Fruit fly (Drosophila melanogaster): Measurements from ENCODE around the gene Oat.
A peak's percentile ranks its signal among the peaks of the same experiment; 100 is the strongest.

Gene Oat

dm6 chr3L:19674317-19674716 is 24.7 kb upstream of the Oat start (continued):
- peak; percentile 0 for TF ChIP-seq CG13424 (tag; optimal IDR thresholded peaks at IDR 0.05)
- TF ChIP-seq CG6689 (GFP tag; IDR thresholded peaks at IDR 0.05) = no peak
- TF ChIP-seq CG3847 (GFP tag; IDR thresholded peaks at IDR 0.05) = peak; percentile 29; the same call in 1 of the 2 replicates
- TF ChIP-seq CG31441 (GFP tag; IDR thresholded peaks at IDR 0.05) = peak; percentile 40; the same call in 1 of the 2 replicates
- TF ChIP-seq Blimp-1 (GFP tag; optimal IDR thresholded peaks at IDR 0.05) = peak; percentile 46
- TF ChIP-seq prd (optimal IDR thresholded peaks at IDR 0.05) = no peak
- TF ChIP-seq prd (GFP tag; IDR thresholded peaks at IDR 0.05) = peak; percentile 58; the same call in 2 of the 3 replicates
- TF ChIP-seq grn (GFP tag; optimal IDR thresholded peaks at IDR 0.05) = no peak
- peak; percentile 14 for TF ChIP-seq CG5245 (GFP tag; optimal IDR thresholded peaks at IDR 0.05)
- no peak for TF ChIP-seq CG14860 (GFP tag; IDR thresholded peaks at IDR 0.05; ENCODE audit: partially characterized antibody)
- TF ChIP-seq CG1529 (GFP tag; optimal IDR thresholded peaks at IDR 0.05) = peak; percentile 17
- peak; percentile 49 for TF ChIP-seq unpg (GFP tag; optimal IDR thresholded peaks at IDR 0.05)
- TF ChIP-seq tll (GFP tag; optimal IDR thresholded peaks at IDR 0.05) = no peak
- no peak for TF ChIP-seq PHDP (tag; optimal IDR thresholded peaks at IDR 0.05)
- no peak for TF ChIP-seq CG10959 (GFP tag; IDR thresholded peaks at IDR 0.05)
- TF ChIP-seq CG3407 (GFP tag; optimal IDR thresholded peaks at IDR 0.05) = peak; percentile 20
- TF ChIP-seq sens-2 (GFP tag; IDR thresholded peaks at IDR 0.05) = no peak
- TF ChIP-seq row (GFP tag; IDR thresholded peaks at IDR 0.05) = peak; percentile 38; the same call in 1 of the 3 replicates
- no peak for TF ChIP-seq CG7928 (GFP tag; optimal IDR thresholded peaks at IDR 0.05)
- peak; percentile 40 for TF ChIP-seq Xbp1 (GFP tag; optimal IDR thresholded peaks at IDR 0.05)
- no peak for TF ChIP-seq CG9797 (GFP tag; optimal IDR thresholded peaks at IDR 0.05)
- TF ChIP-seq chif (GFP tag; optimal IDR thresholded peaks at IDR 0.05) = peak; percentile 19 to 34
- TF ChIP-seq dmrt11E (tag; optimal IDR thresholded peaks at IDR 0.05) = peak; percentile 62
- peak; percentile 38 for TF ChIP-seq fd96Cb (tag; optimal IDR thresholded peaks at IDR 0.05)
- peak; percentile 37; the same call in 1 of the 2 replicates for TF ChIP-seq sisA (GFP tag; IDR thresholded peaks at IDR 0.05)
- peak; percentile 34; the same call in 1 of the 2 replicates for TF ChIP-seq ranshi (GFP tag; IDR thresholded peaks at IDR 0.05)
- 0 out of 2 replicates have a peak, but pooled peaks have one; percentile 25 for TF ChIP-seq CG5953 (GFP tag; IDR thresholded peaks at IDR 0.05)
- 0 out of 2 replicates have a peak, but pooled peaks have one; percentile 26 for TF ChIP-seq crol (GFP tag; IDR thresholded peaks at IDR 0.05)
- TF ChIP-seq jing (GFP tag; optimal IDR thresholded peaks at IDR 0.05) = peak; percentile 2
- no peak for TF ChIP-seq Deaf1 (tag; optimal IDR thresholded peaks at IDR 0.05)
- TF ChIP-seq Adf1 (GFP tag; IDR thresholded peaks at IDR 0.05) = no peak
- TF ChIP-seq Hr3 (GFP tag; optimal IDR thresholded peaks at IDR 0.05) = no peak

- TF ChIP-seq lab (GFP tag; optimal IDR thresholded peaks at IDR 0.05) = peak; percentile 51
- TF ChIP-seq Oli (tag; optimal IDR thresholded peaks at IDR 0.05) = peak; percentile 51
- TF ChIP-seq CG17361 (GFP tag; IDR thresholded peaks at IDR 0.05) = peak; percentile 50; the same call in 2 of the 3 replicates
- TF ChIP-seq CG2875 (GFP tag; optimal IDR thresholded peaks at IDR 0.05) = peak; percentile 41
- TF ChIP-seq H15 (GFP tag; IDR thresholded peaks at IDR 0.05) = 0 out of 3 replicates have a peak, but pooled peaks have one; percentile 21
- peak; percentile 68 for TF ChIP-seq Blimp-1 (GFP tag; optimal IDR thresholded peaks at IDR 0.05)
- no peak for TF ChIP-seq CG6813 (GFP tag; optimal IDR thresholded peaks at IDR 0.05)
- no peak for TF ChIP-seq emc (GFP tag; optimal IDR thresholded peaks at IDR 0.05)
- TF ChIP-seq CG3726 (GFP tag; IDR thresholded peaks at IDR 0.05) = no peak
- no peak for TF ChIP-seq salm (tag; optimal IDR thresholded peaks at IDR 0.05)
- 0 out of 3 replicates have a peak, but pooled peaks have one; percentile 33 for TF ChIP-seq CG11695 (GFP tag; IDR thresholded peaks at IDR 0.05)
- peak; percentile 77 for TF ChIP-seq ci (GFP tag; IDR thresholded peaks at IDR 0.05)
- TF ChIP-seq sr (GFP tag; IDR thresholded peaks at IDR 0.05) = no peak
- TF ChIP-seq CG1602 (GFP tag; optimal IDR thresholded peaks at IDR 0.05) = no peak
- TF ChIP-seq dan (GFP tag; IDR thresholded peaks at IDR 0.05) = 0 out of 2 replicates have a peak, but pooled peaks have one; percentile 9
- peak; percentile 65 for TF ChIP-seq sisA (GFP tag; IDR thresholded peaks at IDR 0.05)
- no peak for TF ChIP-seq CG30431 (GFP tag; optimal IDR thresholded peaks at IDR 0.05)
- TF ChIP-seq CG2889 (GFP tag; IDR thresholded peaks at IDR 0.05) = no peak
- TF ChIP-seq dati (GFP tag; IDR thresholded peaks at IDR 0.05) = 0 out of 2 replicates have a peak, but pooled peaks have one; percentile 24
- TF ChIP-seq eve (GFP tag; optimal IDR thresholded peaks at IDR 0.05) = no peak
- TF ChIP-seq sd (tag; optimal IDR thresholded peaks at IDR 0.05) = peak; percentile 11
- TF ChIP-seq wdn (GFP tag; IDR thresholded peaks at IDR 0.05) = no peak
Observed at dm6 chr3L:19670492-19670891, 20.8 kb upstream of the Oat start.

Measured in whole organism, embryonic.